Worm (Caenorhabditis elegans): ENCODE results near the gene hrpu-2.

Gene hrpu-2

ce11 chrIV:2219334-2219755, 41.6 kb downstream of the hrpu-2 start (continued):
- TF ChIP-seq snpc-4 (tag; optimal IDR thresholded peaks at IDR 0.05), result peak; percentile 6
- peak; percentile 79 for TF ChIP-seq fkh-10 (GFP tag; optimal IDR thresholded peaks at IDR 0.05)

ce11 chrIV:2220147-2220546, 42.5 kb downstream of the hrpu-2 start:
- TF ChIP-seq pha-4 (tag; optimal IDR thresholded peaks at IDR 0.05) (peak; percentile 82), hmg-11 (tag; optimal IDR thresholded peaks at IDR 0.05) (no peak), mdl-1 (tag; optimal IDR thresholded peaks at IDR 0.05) (no peak), nfya-1 (tag; optimal IDR thresholded peaks at IDR 0.05; ENCODE audit: insufficient read depth) (peak; percentile 5), elt-3 (tag; optimal IDR thresholded peaks at IDR 0.05) (no peak), ceh-82 (tag; optimal IDR thresholded peaks at IDR 0.05) (no peak), ztf-4 (tag; optimal IDR thresholded peaks at IDR 0.05) (no peak), R02D3.7 (tag; optimal IDR thresholded peaks at IDR 0.05) (no peak), fkh-10 (GFP tag; optimal IDR thresholded peaks at IDR 0.05) (no peak), ZK546.5 (tag; optimal IDR thresholded peaks at IDR 0.05) (no peak), nhr-43 (tag; optimal IDR thresholded peaks at IDR 0.05; ENCODE audit: poor library complexity, severe bottlenecking) (no peak), nhr-12 (tag; optimal IDR thresholded peaks at IDR 0.05) (no peak), skn-1 (tag; optimal IDR thresholded peaks at IDR 0.05) (peak; percentile 61), fos-1 (tag; optimal IDR thresholded peaks at IDR 0.05) (no peak), lin-15B (tag; optimal IDR thresholded peaks at IDR 0.05) (no peak), pqm-1 (tag; optimal IDR thresholded peaks at IDR 0.05) (peak; percentile 31), nhr-28 (tag; optimal IDR thresholded peaks at IDR 0.05) (no peak), snpc-4 (tag; optimal IDR thresholded peaks at IDR 0.05) (no peak), zag-1 (tag; optimal IDR thresholded peaks at IDR 0.05) (no peak), nhr-25 (tag; optimal IDR thresholded peaks at IDR 0.05) (peak; percentile 21), egl-5 (tag; optimal IDR thresholded peaks at IDR 0.05) (peak; percentile 49), nhr-67 (tag; optimal IDR thresholded peaks at IDR 0.05) (no peak), fkh-2 (tag; optimal IDR thresholded peaks at IDR 0.05) (no peak), nhr-237 (tag; optimal IDR thresholded peaks at IDR 0.05) (no peak), ama-1 (optimal IDR thresholded peaks at IDR 0.05) (no peak), daf-12 (tag; optimal IDR thresholded peaks at IDR 0.05) (no peak), nhr-77 (tag; optimal IDR thresholded peaks at IDR 0.05) (no peak), elt-1 (tag; optimal IDR thresholded peaks at IDR 0.05) (no peak), jun-1 (tag; optimal IDR thresholded peaks at IDR 0.05) (peak; percentile 32), aly-2 (tag; optimal IDR thresholded peaks at IDR 0.05) (no peak), nhr-11 (tag; optimal IDR thresholded peaks at IDR 0.05) (no peak), tbx-2 (tag; optimal IDR thresholded peaks at IDR 0.05) (no peak), ztf-11 (tag; optimal IDR thresholded peaks at IDR 0.05) (no peak), ceh-16 (tag; optimal IDR thresholded peaks at IDR 0.05) (no peak), sea-2 (GFP tag; optimal IDR thresholded peaks at IDR 0.05) (no peak), ceh-9 (tag; optimal IDR thresholded peaks at IDR 0.05) (no peak), elt-2 (tag; optimal IDR thresholded peaks at IDR 0.05) (peak; percentile 37), unc-39 (tag; optimal IDR thresholded peaks at IDR 0.05) (no peak), lsy-12 (tag; optimal IDR thresholded peaks at IDR 0.05) (no peak), egl-27 (tag; optimal IDR thresholded peaks at IDR 0.05) (no peak), lin-39 (tag; optimal IDR thresholded peaks at IDR 0.05) (no peak), nhr-76 (tag; optimal IDR thresholded peaks at IDR 0.05) (no peak), eor-1 (tag; optimal IDR thresholded peaks at IDR 0.05) (no peak), unc-62 (GFP tag; optimal IDR thresholded peaks at IDR 0.05) (no peak), ceh-28 (tag; optimal IDR thresholded peaks at IDR 0.05) (no peak), nhr-23 (tag; optimal IDR thresholded peaks at IDR 0.05) (peak; percentile 50), mml-1 (tag; optimal IDR thresholded peaks at IDR 0.05) (no peak)
